Fruit fly (Drosophila melanogaster): ENCODE measurements around the gene EndoA.

Gene EndoA

DNA sequence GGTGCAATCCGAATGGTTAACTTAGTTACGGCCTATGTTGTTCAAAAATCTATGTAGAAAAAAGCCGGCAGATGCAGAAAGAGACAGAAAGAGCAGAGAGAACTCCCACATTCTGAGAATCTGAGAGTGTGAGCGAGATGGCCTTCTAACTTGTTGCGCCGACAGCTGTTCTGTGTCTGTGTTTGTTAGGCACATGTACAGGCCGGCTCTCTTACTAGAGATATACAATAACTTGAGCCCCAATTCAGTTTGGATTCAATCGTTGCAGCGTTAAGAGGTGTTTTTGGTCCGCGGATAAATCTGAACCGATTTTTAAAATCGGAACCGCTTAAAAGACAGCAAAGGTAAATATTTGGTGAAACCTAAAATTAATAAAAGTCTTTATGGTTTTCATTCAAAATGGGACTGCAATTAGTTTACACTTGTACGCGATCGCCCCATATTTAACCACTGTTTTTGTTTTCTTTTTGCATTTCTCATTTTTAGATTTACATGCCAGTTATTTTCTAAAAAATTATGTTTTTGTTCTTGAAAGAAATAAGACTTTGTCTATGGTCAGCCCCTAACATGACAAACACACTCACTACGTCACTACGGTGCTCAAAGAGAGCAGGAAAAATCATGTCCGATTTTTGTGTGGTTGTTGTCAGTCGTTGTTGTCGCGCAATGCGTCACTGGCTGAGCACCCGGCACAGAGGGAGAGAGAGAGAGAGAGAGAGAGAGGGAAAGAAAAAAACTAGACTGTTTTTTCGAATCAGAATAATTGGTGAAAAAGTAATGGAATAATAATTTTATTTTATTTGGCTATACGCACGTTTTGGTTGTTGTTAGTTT lies 17.6 kb downstream of the EndoA start (continued):
- TF ChIP-seq CG2199 (GFP tag; IDR thresholded peaks at IDR 0.05) (peak; percentile 76; the same call in 1 of the 3 replicates), CG32767 (GFP tag; IDR thresholded peaks at IDR 0.05) (0 out of 2 replicates have a peak, but pooled peaks have one; percentile 23), CG2678 (tag; optimal IDR thresholded peaks at IDR 0.05) (no peak), CG17359 (tag; optimal IDR thresholded peaks at IDR 0.05) (no peak), sc (optimal IDR thresholded peaks at IDR 0.05) (no peak), sc (GFP tag; optimal IDR thresholded peaks at IDR 0.05) (no peak), Bgb (GFP tag; IDR thresholded peaks at IDR 0.05; ENCODE audit: partially characterized antibody) (peak; percentile 19; the same call in 1 of the 2 replicates), Sin3A (optimal IDR thresholded peaks at IDR 0.05) (no peak), D19A (tag; optimal IDR thresholded peaks at IDR 0.05) (no peak), CG15479 (GFP tag; optimal IDR thresholded peaks at IDR 0.05) (peak; percentile 24), CG1832 (GFP tag; optimal IDR thresholded peaks at IDR 0.05) (peak; percentile 83), zfh2 (GFP tag; optimal IDR thresholded peaks at IDR 0.05) (no peak), Trl (optimal IDR thresholded peaks at IDR 0.05) (peak; percentile 67 to 79), Trl (GFP tag; optimal IDR thresholded peaks at IDR 0.05) (no peak), exex (tag; optimal IDR thresholded peaks at IDR 0.05) (no peak), HHEX (GFP tag; optimal IDR thresholded peaks at IDR 0.05) (no peak), CG9215 (GFP tag; IDR thresholded peaks at IDR 0.05) (no peak), grn (GFP tag; optimal IDR thresholded peaks at IDR 0.05) (no peak), BtbVII (GFP tag; optimal IDR thresholded peaks at IDR 0.05) (no peak), sisA (GFP tag; IDR thresholded peaks at IDR 0.05) (no peak), ftz-f1 (GFP tag; optimal IDR thresholded peaks at IDR 0.05) (no peak), Sox102F (GFP tag; optimal IDR thresholded peaks at IDR 0.05) (no peak), grau (tag; optimal IDR thresholded peaks at IDR 0.05) (no peak), Optix (GFP tag; IDR thresholded peaks at IDR 0.05) (no peak), CG16863 (GFP tag; optimal IDR thresholded peaks at IDR 0.05) (no peak), sens (GFP tag) (peak; percentile 92), CG4424 (GFP tag; optimal IDR thresholded peaks at IDR 0.05) (no peak), kay (GFP tag; optimal IDR thresholded peaks at IDR 0.05) (peak; percentile 68), Antp (GFP tag; optimal IDR thresholded peaks at IDR 0.05) (no peak), CG11456 (GFP tag; IDR thresholded peaks at IDR 0.05) (no peak), Blimp-1 (GFP tag; optimal IDR thresholded peaks at IDR 0.05) (no peak), Jarid2 (GFP tag; optimal IDR thresholded peaks at IDR 0.05) (peak; percentile 72), Hr51 (GFP tag; optimal IDR thresholded peaks at IDR 0.05) (no peak), p53 (GFP tag; optimal IDR thresholded peaks at IDR 0.05) (peak; percentile 100), CG12104 (GFP tag; optimal IDR thresholded peaks at IDR 0.05) (no peak), sqz (GFP tag; optimal IDR thresholded peaks at IDR 0.05) (peak; percentile 67), Hmr (GFP tag; optimal IDR thresholded peaks at IDR 0.05) (no peak), CrebB (tag; optimal IDR thresholded peaks at IDR 0.05) (no peak), knrl (GFP tag; IDR thresholded peaks at IDR 0.05; ENCODE audit: partially characterized antibody) (no peak), Dip2 (GFP tag; IDR thresholded peaks at IDR 0.05) (no peak), insv (GFP tag; optimal IDR thresholded peaks at IDR 0.05) (peak in 1 of 2 experiments; percentile 50), ac (GFP tag; optimal IDR thresholded peaks at IDR 0.05) (peak; percentile 44), cg (GFP tag; optimal IDR thresholded peaks at IDR 0.05) (peak; percentile 79), Med (GFP tag) (peak; percentile 70), Dek (tag; optimal IDR thresholded peaks at IDR 0.05) (no peak), Oaz (GFP tag; IDR thresholded peaks at IDR 0.05) (no peak), twi (tag; optimal IDR thresholded peaks at IDR 0.05) (peak; percentile 13), esg (GFP tag; conservative IDR thresholded peaks at IDR 0.05) (no peak), Nf-YA (GFP tag; IDR thresholded peaks at IDR 0.05) (peak; percentile 23; the same call in 1 of the 2 replicates), Asciz (GFP tag; optimal IDR thresholded peaks at IDR 0.05) (no peak)

Data from whole organism, embryonic.